Worm (Caenorhabditis elegans): Measurements from ENCODE around the gene islo-1.

The islo-1 gene

ce11 chrIV:8165950-8166349, 29.8 kb downstream of the islo-1 start, which contains the start of gene B0218.7:
Gene B0218.7 (minus strand): TSS chrIV:8166050.
- TF ChIP-seq ekl-4 (GFP tag; IDR thresholded peaks at IDR 0.05) (no peak), K11D2.4 (GFP tag; IDR thresholded peaks at IDR 0.05) (no peak), aptf-3 (GFP tag; IDR thresholded peaks at IDR 0.05) (no peak), ztf-3 (GFP tag; optimal IDR thresholded peaks at IDR 0.05) (no peak), attf-5 (GFP tag; optimal IDR thresholded peaks at IDR 0.05) (no peak), egl-18 (GFP tag; IDR thresholded peaks at IDR 0.05) (no peak), chd-7 (tag; optimal IDR thresholded peaks at IDR 0.05) (no peak), C06A6.2 (GFP tag; conservative IDR thresholded peaks at IDR 0.05) (no peak), ztf-18 (tag; optimal IDR thresholded peaks at IDR 0.05) (no peak), ceh-40 (GFP tag; IDR thresholded peaks at IDR 0.05) (no peak), F33H1.4 (GFP tag; IDR thresholded peaks at IDR 0.05) (no peak), pha-4 (tag; optimal IDR thresholded peaks at IDR 0.05) (no peak), F39B2.1 (GFP tag; IDR thresholded peaks at IDR 0.05) (no peak), gei-17 (GFP tag; optimal IDR thresholded peaks at IDR 0.05) (no peak), efl-1 (GFP tag; optimal IDR thresholded peaks at IDR 0.05) (no peak), T26A5.8 (tag; optimal IDR thresholded peaks at IDR 0.05) (no peak), madf-3 (GFP tag; IDR thresholded peaks at IDR 0.05) (no peak), fkh-3 (tag; optimal IDR thresholded peaks at IDR 0.05) (no peak), ztf-26 (tag; optimal IDR thresholded peaks at IDR 0.05) (no peak), let-607 (tag; optimal IDR thresholded peaks at IDR 0.05) (no peak)

DNA sequence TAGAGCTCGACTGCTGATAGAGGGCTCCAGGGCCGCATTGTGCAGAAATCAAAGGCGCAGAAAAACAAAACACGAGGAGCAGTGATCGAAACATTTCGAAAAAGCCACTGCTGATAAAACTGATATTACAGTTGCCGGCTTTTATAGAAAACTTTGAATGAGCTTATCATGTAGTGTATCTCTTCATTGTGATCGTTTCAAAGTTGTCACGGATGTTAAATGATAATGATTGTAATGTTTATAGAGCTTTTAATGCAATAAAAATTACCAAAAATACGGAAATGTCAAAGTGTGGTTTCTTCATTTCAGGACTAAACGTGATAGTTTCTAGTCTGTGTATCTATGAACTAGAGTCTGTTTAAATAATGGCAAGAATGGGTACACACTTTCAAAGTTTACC, 32.5 kb downstream of the islo-1 start, which contains the start of gene clec-52:
Gene clec-52 (minus strand): TSS at position 101 of the 400 bp plus-strand sequence.
- TF ChIP-seq ztf-25 (GFP tag; IDR thresholded peaks at IDR 0.05) = no peak
- TF ChIP-seq Y53F4B.3 (GFP tag; IDR thresholded peaks at IDR 0.05) = no peak
- TF ChIP-seq madf-6 (GFP tag; IDR thresholded peaks at IDR 0.05) = no peak
- no peak for TF ChIP-seq F52B5.7 (tag; optimal IDR thresholded peaks at IDR 0.05)
- no peak for TF ChIP-seq Y67H2A.10 (GFP tag; conservative IDR thresholded peaks at IDR 0.05)

DNA sequence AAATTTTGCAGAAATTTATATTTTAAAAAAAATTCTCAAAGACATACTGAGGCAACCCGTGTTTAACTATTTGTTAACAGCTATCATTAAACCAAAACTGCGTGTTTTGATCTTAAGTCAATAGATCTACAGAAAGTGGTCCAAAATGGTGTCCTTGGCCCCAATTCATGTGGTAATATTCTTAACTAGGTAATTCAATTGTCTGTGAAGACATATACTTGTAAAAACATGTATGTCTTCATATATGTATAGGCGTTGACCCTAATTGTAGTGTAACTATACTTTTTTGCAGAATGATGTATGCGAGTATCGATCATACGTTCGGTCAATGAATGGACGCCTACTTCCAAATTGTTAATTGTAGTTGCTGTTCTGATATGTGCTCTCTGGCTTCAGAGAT, 33.5 kb downstream of the islo-1 start, which contains the start of gene C07G1.15:
Gene C07G1.15 (plus strand): TSS at position 301 of the 400 bp plus-strand sequence.
- TF ChIP-seq zfh-2 (GFP tag; conservative IDR thresholded peaks at IDR 0.05) (no peak), ceh-91 (GFP tag; IDR thresholded peaks at IDR 0.05) (no peak), Y67H2A.10 (GFP tag; conservative IDR thresholded peaks at IDR 0.05) (no peak), snpc-4 (GFP tag; optimal IDR thresholded peaks at IDR 0.05) (no peak), snpc-4 (tag; optimal IDR thresholded peaks at IDR 0.05) (no peak), Y79H2A.3 (GFP tag; conservative IDR thresholded peaks at IDR 0.05) (no peak), attf-5 (GFP tag; optimal IDR thresholded peaks at IDR 0.05) (no peak), F49E8.2 (tag; optimal IDR thresholded peaks at IDR 0.05; ENCODE audit: insufficient read depth) (no peak), rec-8 (tag; optimal IDR thresholded peaks at IDR 0.05) (no peak), F57A8.1 (GFP tag; optimal IDR thresholded peaks at IDR 0.05) (no peak), him-1 (tag; optimal IDR thresholded peaks at IDR 0.05) (no peak), xnd-1 (tag; optimal IDR thresholded peaks at IDR 0.05) (no peak), T07F8.4 (tag; optimal IDR thresholded peaks at IDR 0.05) (no peak), nfya-2 (GFP tag; IDR thresholded peaks at IDR 0.05) (no peak), egl-18 (GFP tag; IDR thresholded peaks at IDR 0.05) (no peak), F23B12.7 (tag; optimal IDR thresholded peaks at IDR 0.05; ENCODE audit: insufficient read depth) (no peak), ztf-22 (GFP tag; optimal IDR thresholded peaks at IDR 0.05) (no peak), unc-130 (GFP tag; optimal IDR thresholded peaks at IDR 0.05) (no peak)
